Worm (Caenorhabditis elegans) whole organism, late embryonic: ENCODE measurements around the gene srz-42.

Experiments used
- C08G9.2 ChIP-seq: sonication (generic microtip); optimal IDR thresholded peaks from 2 replicates; lab custom pipeline; 2016; ENCODE audit warnings: mild to moderate bottlenecking, missing genetic modification characterization, moderate library complexity, missing compliant biosample characterization
- F13H6.1 ChIP-seq: sonication (generic microtip); optimal IDR thresholded peaks from 2 replicates; lab custom pipeline; 2016; ENCODE audit warnings: missing genetic modification characterization, missing compliant biosample characterization
- K02D7.2 ChIP-seq: sonication (generic microtip); optimal IDR thresholded peaks from 2 replicates; lab custom pipeline; 2017; ENCODE audit warnings: mild to moderate bottlenecking, missing genetic modification characterization, missing compliant biosample characterization
- T23F11.4 ChIP-seq: fragments of 200-800 bp; sonication (Bioruptor generic); optimal IDR thresholded peaks from 2 replicates; lab custom pipeline; 2018; ENCODE audit warnings: mild to moderate bottlenecking, missing genetic modification characterization, missing compliant biosample characterization
- Y22D7AL.16 ChIP-seq: sonication (generic microtip); optimal IDR thresholded peaks from 2 replicates; lab custom pipeline; 2016; ENCODE audit warnings: missing genetic modification characterization, missing compliant biosample characterization
- ama-1 ChIP-seq: fragments of 150-350 bp; optimal IDR thresholded peaks from 2 replicates; lab custom pipeline; 2014
- ceh-14 ChIP-seq: sonication (generic microtip); optimal IDR thresholded peaks from 2 replicates; lab custom pipeline; 2016; ENCODE audit warnings: missing genotype, missing genetic modification characterization, missing compliant biosample characterization
- ceh-18 ChIP-seq: sonication (generic microtip); optimal IDR thresholded peaks from 2 replicates; lab custom pipeline; 2016; ENCODE audit warnings: missing genetic modification characterization, missing compliant biosample characterization
- ceh-19 ChIP-seq: fragments of 200-800 bp; sonication (Bioruptor generic); optimal IDR thresholded peaks from 2 replicates; lab custom pipeline; 2018; ENCODE audit warnings: mild to moderate bottlenecking, missing genetic modification characterization, missing compliant biosample characterization
- ceh-22 ChIP-seq: sonication (generic microtip); optimal IDR thresholded peaks from 2 replicates; lab custom pipeline; 2017; ENCODE audit warnings: missing biosample characterization, missing genetic modification characterization
- ceh-24 ChIP-seq: sonication (generic microtip); optimal IDR thresholded peaks from 2 replicates; lab custom pipeline; 2016; ENCODE audit warnings: mild to moderate bottlenecking, missing genetic modification characterization, missing compliant biosample characterization
- ceh-30 ChIP-seq: fragments of 150-350 bp; optimal IDR thresholded peaks from 2 replicates; lab custom pipeline; 2014; ENCODE audit warnings: missing biosample characterization, missing genetic modification characterization
- ceh-31 ChIP-seq: sonication (generic microtip); optimal IDR thresholded peaks from 2 replicates; lab custom pipeline; 2016; ENCODE audit warnings: missing genetic modification characterization, missing compliant biosample characterization
- ceh-34 ChIP-seq: sonication (generic microtip); optimal IDR thresholded peaks from 2 replicates; lab custom pipeline; 2016; ENCODE audit warnings: mild to moderate bottlenecking, missing genetic modification characterization, missing compliant biosample characterization
- ceh-6 ChIP-seq: fragments of 200-800 bp; sonication (Bioruptor generic); optimal IDR thresholded peaks from 2 replicates; lab custom pipeline; 2018; ENCODE audit warnings: mild to moderate bottlenecking, missing genetic modification characterization, missing compliant biosample characterization
- ceh-9 ChIP-seq: sonication (generic microtip); optimal IDR thresholded peaks from 2 replicates; lab custom pipeline; 2016; ENCODE audit warnings: mild to moderate bottlenecking, missing genetic modification characterization, inconsistent platforms, missing compliant biosample characterization
- che-1 ChIP-seq: sonication (generic microtip); optimal IDR thresholded peaks from 2 replicates; lab custom pipeline; 2016; ENCODE audit warnings: mild to moderate bottlenecking, missing genetic modification characterization, missing compliant biosample characterization
- dmd-4 ChIP-seq: sonication (generic microtip); optimal IDR thresholded peaks from 2 replicates; lab custom pipeline; 2016; ENCODE audit warnings: borderline replicate concordance, missing genetic modification characterization, missing compliant biosample characterization
- elt-2 ChIP-seq: sonication (generic microtip); optimal IDR thresholded peaks from 2 replicates; lab custom pipeline; 2016; ENCODE audit warnings: missing genetic modification reagents, missing genetic modification characterization, missing compliant biosample characterization
- ets-4 ChIP-seq: sonication (generic microtip); optimal IDR thresholded peaks from 2 replicates; lab custom pipeline; 2016; ENCODE audit warnings: missing genetic modification characterization, missing compliant biosample characterization
- hlh-15 ChIP-seq: sonication (generic microtip); optimal IDR thresholded peaks from 2 replicates; lab custom pipeline; 2016; ENCODE audit warnings: missing genetic modification characterization, missing compliant biosample characterization
- hlh-30 ChIP-seq: sonication (generic microtip); optimal IDR thresholded peaks from 2 replicates; lab custom pipeline; 2017; ENCODE audit warnings: antibody characterized with exemption, missing genetic modification characterization, missing compliant biosample characterization; ENCODE audit not compliant: insufficient read depth
- hlh-8 ChIP-seq: sonication (generic microtip); optimal IDR thresholded peaks from 2 replicates; lab custom pipeline; 2016; ENCODE audit warnings: missing genotype, missing genetic modification characterization, missing compliant biosample characterization
- lin-11 ChIP-seq: fragments of 200-800 bp; sonication (Bioruptor generic); optimal IDR thresholded peaks from 2 replicates; lab custom pipeline; 2018; ENCODE audit warnings: mild to moderate bottlenecking, missing genetic modification characterization, missing compliant biosample characterization
- madf-2 ChIP-seq: sonication (generic microtip); optimal IDR thresholded peaks from 2 replicates; lab custom pipeline; 2017; ENCODE audit warnings: missing genetic modification characterization, missing compliant biosample characterization
- mec-3 ChIP-seq: sonication (generic microtip); optimal IDR thresholded peaks from 2 replicates; lab custom pipeline; 2016; ENCODE audit warnings: borderline replicate concordance, missing genetic modification characterization, missing compliant biosample characterization
- nfya-1 ChIP-seq: sonication (generic microtip); optimal IDR thresholded peaks from 2 replicates; lab custom pipeline; 2017; ENCODE audit warnings: missing genetic modification characterization, mild to moderate bottlenecking, missing compliant biosample characterization, antibody characterized with exemption, moderate library complexity
- nhr-11 ChIP-seq: fragments of 150-350 bp; optimal IDR thresholded peaks from 2 replicates; lab custom pipeline; 2014; ENCODE audit warnings: missing biosample characterization, missing genetic modification characterization
- npax-4 ChIP-seq: sonication (generic microtip); optimal IDR thresholded peaks from 2 replicates; lab custom pipeline; 2016; ENCODE audit warnings: missing genetic modification characterization, missing compliant biosample characterization
- odd-2 ChIP-seq: sonication (generic microtip); optimal IDR thresholded peaks from 2 replicates; lab custom pipeline; 2017; ENCODE audit warnings: antibody characterized with exemption, mild to moderate bottlenecking, missing genetic modification characterization, missing compliant biosample characterization
- pax-1 ChIP-seq: fragments of 150-350 bp; optimal IDR thresholded peaks from 2 replicates; lab custom pipeline; 2014; ENCODE audit warnings: missing biosample characterization, missing genetic modification characterization
- pha-4 ChIP-seq: fragments of 150-350 bp; optimal IDR thresholded peaks from 2 replicates; lab custom pipeline; 2018; ENCODE audit warnings: missing biosample characterization, missing genetic modification reagents, missing genetic modification characterization
- pqm-1 ChIP-seq: sonication (generic microtip); optimal IDR thresholded peaks from 2 replicates; lab custom pipeline; 2016; ENCODE audit warnings: missing genetic modification characterization, missing compliant biosample characterization
- pros-1 ChIP-seq: fragments of 150-350 bp; optimal IDR thresholded peaks from 2 replicates; lab custom pipeline; 2014; ENCODE audit warnings: missing biosample characterization, missing genetic modification reagents, missing genetic modification characterization
- rnt-1 ChIP-seq: sonication (generic microtip); optimal IDR thresholded peaks from 2 replicates; lab custom pipeline; 2016; ENCODE audit warnings: missing genetic modification characterization, missing compliant biosample characterization
- sdc-2 ChIP-seq: sonication (generic microtip); optimal IDR thresholded peaks from 2 replicates; lab custom pipeline; 2016; ENCODE audit warnings: missing genotype, missing genetic modification characterization, missing compliant biosample characterization
- sox-2 ChIP-seq: fragments of 200-800 bp; sonication (Bioruptor generic); IDR thresholded peaks from 2 replicates; pipeline ENCODE4 v1.3.6; 2022; ENCODE audit warnings: missing genetic modification reagents, missing genetic modification characterization, missing compliant biosample characterization
- sox-4 ChIP-seq: sonication (generic microtip); optimal IDR thresholded peaks from 2 replicates; lab custom pipeline; 2017; ENCODE audit warnings: mild to moderate bottlenecking, missing genetic modification characterization, inconsistent platforms, missing compliant biosample characterization
- syd-9 ChIP-seq: sonication (generic microtip); optimal IDR thresholded peaks from 2 replicates; lab custom pipeline; 2016; ENCODE audit warnings: mild to moderate bottlenecking, missing genetic modification characterization, moderate library complexity, missing compliant biosample characterization
- tbx-2 ChIP-seq: sonication (generic microtip); optimal IDR thresholded peaks from 2 replicates; lab custom pipeline; 2016; ENCODE audit warnings: missing genetic modification characterization, missing compliant biosample characterization
- tbx-7 ChIP-seq: sonication (generic microtip); optimal IDR thresholded peaks from 2 replicates; lab custom pipeline; 2016; ENCODE audit warnings: missing genotype, missing genetic modification characterization, missing compliant biosample characterization
- unc-42 ChIP-seq: sonication (generic microtip); optimal IDR thresholded peaks from 2 replicates; lab custom pipeline; 2016; ENCODE audit warnings: missing genotype, missing genetic modification characterization, missing compliant biosample characterization
- unc-55 ChIP-seq: sonication (generic microtip); optimal IDR thresholded peaks from 2 replicates; lab custom pipeline; 2017; ENCODE audit warnings: missing biosample characterization, missing genetic modification reagents, missing genetic modification characterization
- unc-86 ChIP-seq: sonication (generic microtip); optimal IDR thresholded peaks from 2 replicates; lab custom pipeline; 2016; ENCODE audit warnings: missing genetic modification characterization, missing compliant biosample characterization
- zip-5 ChIP-seq: sonication (generic microtip); optimal IDR thresholded peaks from 2 replicates; lab custom pipeline; 2016; ENCODE audit warnings: missing genetic modification characterization, missing compliant biosample characterization
- ztf-16 ChIP-seq: sonication (generic microtip); optimal IDR thresholded peaks from 2 replicates; lab custom pipeline; 2017; ENCODE audit warnings: missing genetic modification characterization, missing compliant biosample characterization

srz-42 gene

DNA sequence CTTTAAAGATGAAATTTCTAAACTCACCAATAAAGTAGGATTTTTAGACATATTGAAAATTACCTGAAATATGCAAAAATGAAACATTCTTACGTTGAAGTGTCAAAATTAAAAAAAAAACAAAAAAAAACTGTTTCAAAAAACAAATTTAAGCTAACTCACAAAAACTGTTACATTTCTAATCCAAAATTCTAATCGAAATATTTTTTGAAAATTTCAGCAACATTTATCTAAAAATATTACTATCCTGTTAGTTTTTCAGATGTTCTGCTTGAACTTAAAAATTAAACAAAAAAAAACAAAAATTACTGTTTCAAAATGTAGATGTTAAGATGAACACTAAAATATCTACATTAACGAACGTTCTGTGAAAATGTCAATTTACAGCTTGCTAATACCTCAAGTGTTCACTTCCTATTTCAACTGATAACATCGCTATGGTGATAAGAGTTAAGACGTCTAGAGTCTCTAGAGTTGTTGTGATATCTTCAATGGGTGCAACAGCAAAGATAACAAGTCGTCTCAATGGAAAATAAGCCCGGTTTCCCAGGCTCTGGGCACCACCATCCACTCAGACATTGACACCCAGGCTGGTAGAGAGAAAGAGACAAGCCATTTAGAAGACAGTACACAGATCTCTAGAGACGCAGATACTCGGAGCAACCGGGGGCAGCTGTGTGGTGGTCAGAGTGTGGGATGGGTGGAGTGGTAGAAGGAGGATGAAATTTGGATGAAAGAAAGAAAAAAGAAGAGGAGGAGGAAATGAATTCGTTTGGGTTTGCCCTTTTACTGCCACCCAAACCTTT is 1.2 kb upstream of the srz-42 start, which contains the start of gene H12I19.115:
H12I19.115 (minus strand) TSS at position 51 of the 806 bp plus-strand sequence.
- TF ChIP-seq ceh-31 (tag; lab: Kevin White, UChicago), result peak; percentile 23
- TF ChIP-seq tbx-2, result peak; percentile 39
- peak; percentile 97 for TF ChIP-seq elt-2
- peak; percentile 36 for TF ChIP-seq unc-55 (GFP tag; lab: Kevin White, UChicago)
- TF ChIP-seq rnt-1, result peak; percentile 31
- no peak for TF ChIP-seq ceh-19 (GFP tag; lab: Kevin White, UChicago)
- no peak for TF ChIP-seq mec-3
- peak; percentile 63 for TF ChIP-seq nfya-1
- peak; percentile 20 for TF ChIP-seq che-1
- no peak for TF ChIP-seq sox-4
- peak; percentile 34 for TF ChIP-seq unc-42
- TF ChIP-seq syd-9, result peak; percentile 4
- TF ChIP-seq ceh-18, result peak; percentile 11

DNA sequence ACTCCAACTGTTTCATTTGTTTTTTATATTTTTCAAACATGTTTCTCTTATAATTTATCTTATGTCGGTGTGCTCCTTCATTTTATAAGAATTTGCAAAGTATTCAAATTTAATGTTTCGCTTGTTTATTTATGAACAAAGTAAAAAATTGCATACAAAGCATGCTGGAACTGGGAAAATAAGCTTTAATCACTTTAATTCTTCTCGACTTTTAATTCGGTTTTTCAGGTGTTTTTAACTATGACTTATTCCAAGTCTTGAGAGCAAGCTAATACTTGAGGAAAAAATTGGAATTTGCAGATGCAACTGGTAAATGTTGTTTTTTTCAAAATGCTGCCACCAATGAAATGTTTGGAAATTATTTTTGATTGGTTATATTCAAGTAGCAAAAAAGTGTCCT is 2.6 kb downstream of the srz-42 start, which contains the start of gene srz-59:
srz-59 (plus strand) TSS at position 301 of the 400 bp plus-strand sequence.
- TF ChIP-seq dmd-4 (tag; lab: Kevin White, UChicago) (no peak), ceh-24 (tag; lab: Kevin White, UChicago) (no peak), pros-1 (no peak), ceh-30 (tag; lab: Kevin White, UChicago) (no peak), ceh-19 (GFP tag; lab: Kevin White, UChicago) (no peak), zip-5 (tag; lab: Kevin White, UChicago) (no peak), sdc-2 (no peak), unc-86 (tag; lab: Kevin White, UChicago) (no peak), ceh-22 (tag; lab: Kevin White, UChicago) (no peak), C08G9.2 (tag; lab: Kevin White, UChicago) (no peak), ceh-9 (tag; lab: Kevin White, UChicago) (no peak), Y22D7AL.16 (tag; lab: Kevin White, UChicago) (no peak), ceh-18 (no peak), hlh-8 (tag; lab: Kevin White, UChicago) (no peak)

- TF ChIP-seq Y22D7AL.16 (tag; lab: Kevin White, UChicago) (no peak), pax-1 (no peak), ceh-6 (GFP tag; lab: Kevin White, UChicago) (no peak), hlh-15 (no peak)
Measured at ce11 chrIV:14133400-14133799, 4.2 kb downstream of the srz-42 start.

DNA sequence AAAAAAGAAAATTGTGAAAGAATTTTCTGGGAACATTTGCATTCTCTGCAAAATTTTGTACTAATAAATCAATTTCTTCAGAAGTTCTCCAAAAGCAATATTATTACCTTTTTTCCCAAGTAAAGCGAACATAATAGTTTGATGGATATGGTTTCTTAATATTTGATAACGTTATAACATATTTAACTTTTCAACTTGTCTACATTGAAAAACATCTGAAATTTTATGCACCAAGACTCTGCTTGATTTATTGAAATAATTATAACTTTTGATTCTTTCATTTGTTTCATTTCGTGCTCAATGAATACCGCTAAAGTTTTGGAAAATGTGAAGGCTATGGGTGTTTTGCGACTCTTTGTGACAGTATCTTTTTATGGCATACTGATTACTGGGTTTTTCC is 7.9 kb downstream of the srz-42 start, which contains the start of gene srz-31:
srz-31 (plus strand) TSS at position 301 of the 400 bp plus-strand sequence.
- TF ChIP-seq elt-2, result no peak
- no peak for TF ChIP-seq hlh-30 (tag; lab: Kevin White, UChicago)
- TF ChIP-seq odd-2 (tag; lab: Kevin White, UChicago), result no peak
- no peak for TF ChIP-seq nhr-11 (tag; lab: Kevin White, UChicago)
- no peak for TF ChIP-seq npax-4 (tag; lab: Kevin White, UChicago)
- TF ChIP-seq pax-1, result no peak

DNA sequence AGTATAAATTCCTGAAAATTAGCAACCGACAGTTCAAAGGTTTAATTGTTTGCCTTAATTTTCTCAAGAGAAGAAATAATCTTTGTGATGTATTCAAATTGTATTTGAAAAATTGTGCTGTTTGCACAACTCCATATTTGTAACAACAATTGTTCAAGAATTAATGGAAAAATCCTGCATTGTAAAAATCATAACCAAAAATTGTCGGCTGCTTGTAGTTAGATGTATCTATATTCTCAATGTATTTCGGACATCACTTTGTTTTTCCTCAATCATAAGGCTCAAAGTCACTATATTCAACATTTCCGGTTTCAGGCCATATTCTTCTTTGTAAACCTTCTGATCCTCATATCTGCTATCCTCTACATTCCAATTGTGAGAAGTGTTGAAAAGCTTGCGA is 13.9 kb downstream of the srz-42 start:
- no peak for TF ChIP-seq F13H6.1 (tag; lab: Kevin White, UChicago)
- TF ChIP-seq pqm-1 (tag; lab: Kevin White, UChicago), result no peak
- no peak for TF ChIP-seq ceh-22 (tag; lab: Kevin White, UChicago)
- TF ChIP-seq sox-2 (GFP tag; lab: Robert Waterston, UW), result no peak
- TF ChIP-seq pha-4 (tag; lab: Kevin White, UChicago), result no peak
- TF ChIP-seq T23F11.4 (GFP tag; lab: Kevin White, UChicago), result no peak
- TF ChIP-seq tbx-7 (tag; lab: Kevin White, UChicago), result no peak
- no peak for TF ChIP-seq tbx-2
- no peak for TF ChIP-seq ceh-18
- no peak for TF ChIP-seq ztf-16
- no peak for TF ChIP-seq elt-2
- no peak for TF ChIP-seq ets-4 (tag; lab: Kevin White, UChicago)
- no peak for TF ChIP-seq ceh-14
- TF ChIP-seq hlh-30 (tag; lab: Kevin White, UChicago), result no peak
- TF ChIP-seq ceh-34 (tag; lab: Kevin White, UChicago), result no peak
- no peak for TF ChIP-seq ama-1 (lab: Kevin White, UChicago)
- TF ChIP-seq lin-11, result no peak
- TF ChIP-seq syd-9, result no peak
- TF ChIP-seq K02D7.2 (tag; lab: Kevin White, UChicago), result no peak
- TF ChIP-seq madf-2, result no peak
